Worm (Caenorhabditis elegans) whole organism, early embryonic: ENCODE results near the gene ippk-1.

Experiments used
- B0310.2 ChIP-seq: sonication (generic microtip); optimal IDR thresholded peaks from 2 replicates; lab custom pipeline; 2016; ENCODE audit warnings: mild to moderate bottlenecking, missing genetic modification characterization, missing compliant biosample characterization
- F13C5.2 ChIP-seq: sonication (generic microtip); optimal IDR thresholded peaks from 2 replicates; lab custom pipeline; 2017; ENCODE audit warnings: mild to moderate bottlenecking, missing genetic modification characterization, inconsistent platforms, missing compliant biosample characterization
- aly-1 ChIP-seq: sonication (generic microtip); optimal IDR thresholded peaks from 2 replicates; lab custom pipeline; 2016; ENCODE audit warnings: missing genetic modification characterization, missing compliant biosample characterization
- ama-1 ChIP-seq: fragments of 150-350 bp; optimal IDR thresholded peaks from 2 replicates; lab custom pipeline; 2014
- ceh-13 ChIP-seq: fragments of 200-800 bp; sonication (Bioruptor generic); optimal IDR thresholded peaks from 2 replicates; lab custom pipeline; 2018; ENCODE audit warnings: mild to moderate bottlenecking, missing genetic modification characterization, missing compliant biosample characterization
- ceh-36 ChIP-seq: sonication (generic microtip); optimal IDR thresholded peaks from 2 replicates; lab custom pipeline; 2016; ENCODE audit warnings: missing genetic modification characterization, inconsistent platforms, missing compliant biosample characterization
- ets-7 ChIP-seq: sonication (generic microtip); optimal IDR thresholded peaks from 2 replicates; lab custom pipeline; 2016; ENCODE audit warnings: missing genotype, missing genetic modification characterization, missing compliant biosample characterization
- flt-1 ChIP-seq: fragments of 200-800 bp; sonication (Bioruptor generic); IDR thresholded peaks from 2 replicates; pipeline ENCODE4 v1.3.6; 2022; ENCODE audit warnings: missing genetic modification characterization, missing compliant biosample characterization
- hmbx-1 ChIP-seq: sonication (generic microtip); optimal IDR thresholded peaks from 2 replicates; lab custom pipeline; 2016; ENCODE audit warnings: mild to moderate bottlenecking, missing genetic modification characterization, missing compliant biosample characterization
- hmg-4 ChIP-seq: fragments of 200-800 bp; sonication (Bioruptor generic); optimal IDR thresholded peaks from 2 replicates; lab custom pipeline; 2018; ENCODE audit warnings: mild to moderate bottlenecking, missing genetic modification characterization, missing compliant biosample characterization
- hnd-1 ChIP-seq: sonication (generic microtip); optimal IDR thresholded peaks from 2 replicates; lab custom pipeline; 2016; ENCODE audit warnings: missing genetic modification characterization, missing compliant biosample characterization
- pes-1 ChIP-seq: fragments of 200-800 bp; sonication (Bioruptor generic); IDR thresholded peaks from 2 replicates; pipeline ENCODE4 v1.3.6; 2022; ENCODE audit warnings: missing genetic modification reagents, missing genetic modification characterization, missing compliant biosample characterization
- scrt-1 ChIP-seq: fragments of 200-800 bp; sonication (Bioruptor generic); IDR thresholded peaks from 2 replicates; pipeline ENCODE4 v1.3.6; 2022; ENCODE audit warnings: missing genetic modification characterization, missing compliant biosample characterization
- sea-1 ChIP-seq: fragments of 200-800 bp; sonication (Bioruptor generic); conservative IDR thresholded peaks from 2 replicates; pipeline ENCODE4 v1.3.6; 2022; ENCODE audit warnings: missing genetic modification characterization, missing compliant biosample characterization
- tbx-11 ChIP-seq: fragments of 200-800 bp; sonication (Bioruptor generic); IDR thresholded peaks from 2 replicates; pipeline ENCODE4 v1.3.6; 2022; ENCODE audit warnings: missing genetic modification characterization, missing compliant biosample characterization
- tbx-37 ChIP-seq: fragments of 200-800 bp; sonication (Bioruptor generic); conservative IDR thresholded peaks from 2 replicates; pipeline ENCODE4 v1.3.6; 2022; ENCODE audit warnings: missing genetic modification reagents, missing genetic modification characterization, missing compliant biosample characterization
- tra-4 ChIP-seq: sonication (generic microtip); optimal IDR thresholded peaks from 2 replicates; lab custom pipeline; 2017; ENCODE audit warnings: missing genetic modification characterization, missing compliant biosample characterization

ippk-1 gene

DNA sequence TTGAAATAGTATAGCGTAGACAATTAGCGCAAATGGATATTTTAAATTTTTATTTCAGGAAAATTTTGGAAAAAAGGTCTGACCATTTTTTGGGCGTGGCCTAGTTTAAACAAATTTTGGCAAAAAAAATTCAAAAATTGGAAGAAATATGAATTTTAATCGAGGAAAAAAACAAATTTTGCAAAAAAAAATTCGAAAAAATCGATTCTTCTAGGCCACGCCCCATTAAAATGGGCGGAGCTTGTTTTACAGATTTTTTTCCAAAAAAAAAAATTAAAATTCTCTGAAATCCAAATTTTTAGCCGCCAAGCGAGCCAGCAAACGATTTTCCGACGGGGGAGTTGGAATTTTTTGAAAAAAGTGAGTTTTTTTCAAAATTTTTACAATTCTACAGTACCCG is 6.6 kb downstream of the ippk-1 start, which contains the start of gene nadk-2:
TSS of gene nadk-2 (plus strand) at position 301 of the 400 bp plus-strand sequence.
- TF ChIP-seq sea-1 (GFP tag; lab: Robert Waterston, UW) (no peak), scrt-1 (GFP tag; lab: Robert Waterston, UW) (no peak), ceh-36 (no peak), hnd-1 (no peak), tbx-37 (GFP tag; lab: Robert Waterston, UW) (no peak), flt-1 (GFP tag; lab: Robert Waterston, UW) (no peak), pes-1 (no peak)

DNA sequence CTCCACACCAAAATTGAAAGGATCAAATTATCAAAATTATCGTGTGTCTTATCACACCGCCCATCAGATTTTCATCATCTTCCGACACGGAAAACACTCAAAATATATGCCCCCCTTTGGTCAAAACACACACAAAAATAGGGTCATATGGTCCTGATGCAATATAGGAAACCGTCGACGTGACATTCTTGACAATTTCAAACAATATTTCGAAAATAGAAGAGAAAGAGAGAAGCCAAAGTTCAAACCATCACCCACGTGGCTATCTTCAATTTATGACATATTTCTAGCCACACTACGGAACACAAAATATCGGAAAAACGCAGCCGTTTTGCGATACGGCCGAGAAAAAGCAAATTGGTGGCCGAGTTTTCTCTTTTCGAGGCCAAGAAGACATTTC is 7.9 kb downstream of the ippk-1 start:
- no peak for TF ChIP-seq B0310.2 (tag; lab: Kevin White, UChicago)
- TF ChIP-seq hmbx-1 (tag; lab: Kevin White, UChicago) = no peak
- no peak for TF ChIP-seq scrt-1 (GFP tag; lab: Robert Waterston, UW)
- TF ChIP-seq aly-1 (tag; lab: Kevin White, UChicago) = no peak
- no peak for TF ChIP-seq ama-1 (lab: Kevin White, UChicago)
- TF ChIP-seq ceh-13 (GFP tag; lab: Kevin White, UChicago) = no peak
- no peak for TF ChIP-seq ceh-36
- no peak for TF ChIP-seq hmg-4 (GFP tag; lab: Kevin White, UChicago)
- no peak for TF ChIP-seq sea-1 (GFP tag; lab: Robert Waterston, UW)
- TF ChIP-seq hnd-1 = no peak
- TF ChIP-seq tbx-37 (GFP tag; lab: Robert Waterston, UW) = no peak
- TF ChIP-seq ets-7 (tag; lab: Kevin White, UChicago) = no peak
- TF ChIP-seq F13C5.2 (tag; lab: Kevin White, UChicago) = no peak
- TF ChIP-seq tra-4 (tag; lab: Kevin White, UChicago) = no peak
- TF ChIP-seq pes-1 = no peak
- TF ChIP-seq flt-1 (GFP tag; lab: Robert Waterston, UW) = no peak
- TF ChIP-seq tbx-11 (GFP tag; lab: Robert Waterston, UW) = no peak

- TF ChIP-seq hnd-1 (no peak), ceh-13 (GFP tag; lab: Kevin White, UChicago) (no peak), tbx-37 (GFP tag; lab: Robert Waterston, UW) (no peak), ama-1 (lab: Kevin White, UChicago) (no peak), F13C5.2 (tag; lab: Kevin White, UChicago) (no peak), hmg-4 (GFP tag; lab: Kevin White, UChicago) (no peak), pes-1 (no peak)
Observed at ce11 chrII:12051601-12052000, 8.9 kb downstream of the ippk-1 start.

- TF ChIP-seq hmbx-1 (tag; lab: Kevin White, UChicago) (no peak), ceh-13 (GFP tag; lab: Kevin White, UChicago) (no peak), hnd-1 (no peak), sea-1 (GFP tag; lab: Robert Waterston, UW) (no peak), F13C5.2 (tag; lab: Kevin White, UChicago) (no peak), ama-1 (lab: Kevin White, UChicago) (no peak), flt-1 (GFP tag; lab: Robert Waterston, UW) (no peak), pes-1 (no peak), tbx-11 (GFP tag; lab: Robert Waterston, UW) (no peak), aly-1 (tag; lab: Kevin White, UChicago) (no peak)
Observed at ce11 chrII:12052136-12052535, 9.4 kb downstream of the ippk-1 start.

- TF ChIP-seq ets-7 (tag; lab: Kevin White, UChicago) (no peak), scrt-1 (GFP tag; lab: Robert Waterston, UW) (no peak), flt-1 (GFP tag; lab: Robert Waterston, UW) (no peak), ceh-36 (no peak), hnd-1 (no peak), F13C5.2 (tag; lab: Kevin White, UChicago) (no peak), hmbx-1 (tag; lab: Kevin White, UChicago) (no peak), ceh-13 (GFP tag; lab: Kevin White, UChicago) (no peak)
Observed at ce11 chrII:12052924-12053323, 10.2 kb downstream of the ippk-1 start.

DNA sequence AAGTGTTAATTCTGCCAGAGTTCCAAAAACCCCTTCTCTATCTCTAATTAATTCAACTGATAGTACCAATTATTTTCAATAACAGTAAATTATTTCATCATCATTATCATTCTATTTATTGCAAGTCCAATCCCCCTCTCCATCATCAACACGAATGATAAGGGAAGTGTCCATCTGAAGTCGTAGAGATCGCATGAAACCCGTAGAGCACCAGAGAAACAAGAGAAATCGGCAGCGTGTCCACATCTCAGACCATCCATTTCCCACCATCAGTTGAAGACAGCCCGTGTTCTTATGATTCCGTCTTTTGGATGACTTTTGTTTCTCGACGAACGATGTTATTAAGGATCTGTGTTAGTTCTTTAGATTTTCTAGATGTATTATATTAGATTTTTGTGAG is 10.8 kb downstream of the ippk-1 start:
- no peak for TF ChIP-seq tbx-11 (GFP tag; lab: Robert Waterston, UW)
- TF ChIP-seq tra-4 (tag; lab: Kevin White, UChicago) = no peak
- no peak for TF ChIP-seq hmbx-1 (tag; lab: Kevin White, UChicago)
- TF ChIP-seq ets-7 (tag; lab: Kevin White, UChicago) = no peak
- TF ChIP-seq hmg-4 (GFP tag; lab: Kevin White, UChicago) = no peak
- no peak for TF ChIP-seq sea-1 (GFP tag; lab: Robert Waterston, UW)
- no peak for TF ChIP-seq ceh-13 (GFP tag; lab: Kevin White, UChicago)
- TF ChIP-seq tbx-37 (GFP tag; lab: Robert Waterston, UW) = no peak
- no peak for TF ChIP-seq flt-1 (GFP tag; lab: Robert Waterston, UW)
- TF ChIP-seq scrt-1 (GFP tag; lab: Robert Waterston, UW) = no peak
- TF ChIP-seq pes-1 = no peak
- TF ChIP-seq B0310.2 (tag; lab: Kevin White, UChicago) = no peak
- TF ChIP-seq ceh-36 = no peak
- no peak for TF ChIP-seq aly-1 (tag; lab: Kevin White, UChicago)
- no peak for TF ChIP-seq ama-1 (lab: Kevin White, UChicago)
- TF ChIP-seq hnd-1 = no peak
- TF ChIP-seq F13C5.2 (tag; lab: Kevin White, UChicago) = no peak

DNA sequence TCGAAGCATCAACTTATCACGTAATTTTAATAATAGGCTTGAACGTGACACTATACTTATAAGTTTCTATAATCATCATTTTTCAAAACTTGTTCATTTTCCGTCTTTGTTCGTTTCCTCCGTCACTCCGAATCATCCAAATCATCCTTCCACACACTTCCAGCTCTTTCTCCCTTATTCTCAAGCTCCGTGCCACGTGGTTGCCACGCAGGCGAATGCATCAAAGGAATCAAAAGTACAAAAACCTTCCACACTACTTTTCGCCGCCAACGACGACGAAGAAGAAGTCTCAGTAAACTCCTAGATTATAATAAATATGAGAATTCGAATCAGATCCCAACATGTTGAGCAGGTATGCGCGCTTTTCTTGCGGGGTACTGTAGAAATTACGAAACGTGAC is 11.4 kb downstream of the ippk-1 start:
- TF ChIP-seq hmg-4 (GFP tag; lab: Kevin White, UChicago) (no peak), tra-4 (tag; lab: Kevin White, UChicago) (no peak), flt-1 (GFP tag; lab: Robert Waterston, UW) (no peak), ets-7 (tag; lab: Kevin White, UChicago) (no peak), B0310.2 (tag; lab: Kevin White, UChicago) (no peak), ceh-13 (GFP tag; lab: Kevin White, UChicago) (no peak), hmbx-1 (tag; lab: Kevin White, UChicago) (no peak), hnd-1 (no peak), sea-1 (GFP tag; lab: Robert Waterston, UW) (no peak), F13C5.2 (tag; lab: Kevin White, UChicago) (no peak), pes-1 (no peak), aly-1 (tag; lab: Kevin White, UChicago) (no peak), scrt-1 (GFP tag; lab: Robert Waterston, UW) (no peak), tbx-11 (GFP tag; lab: Robert Waterston, UW) (no peak), ceh-36 (no peak), tbx-37 (GFP tag; lab: Robert Waterston, UW) (no peak), ama-1 (lab: Kevin White, UChicago) (no peak)
